Worm (Caenorhabditis elegans): Measurements from ENCODE around the gene gap-2.

DNA sequence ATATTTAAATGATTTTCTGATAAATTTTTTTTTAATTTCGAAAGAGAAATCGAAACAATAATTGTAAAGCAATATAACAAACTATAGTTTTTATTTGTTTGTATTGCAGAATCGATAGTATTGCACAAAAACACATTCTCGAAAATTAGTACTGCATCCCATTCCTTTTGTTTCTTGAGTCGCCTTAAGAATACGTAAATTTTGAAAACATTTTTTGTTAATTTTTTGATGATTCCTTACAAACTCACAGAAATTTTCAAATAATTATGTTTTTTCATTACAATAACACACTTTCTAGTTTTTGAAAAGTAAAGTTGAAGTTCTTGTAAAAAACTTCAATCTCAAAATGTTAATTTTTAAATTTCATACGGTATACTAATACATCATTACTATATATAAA, 13.9 kb downstream of the gap-2 start:
- TF ChIP-seq him-1 (tag; optimal IDR thresholded peaks at IDR 0.05): no peak
- TF ChIP-seq dao-5 (tag; optimal IDR thresholded peaks at IDR 0.05): no peak
- TF ChIP-seq W03F9.2 (tag; optimal IDR thresholded peaks at IDR 0.05): no peak

Measured in whole organism, L4/young adult.